Worm (Caenorhabditis elegans) whole organism, L4 larva: ENCODE data around the gene pho-9.

Experiments
- D1046.2 ChIP-seq: fragments of 200-800 bp; sonication (Bioruptor generic); IDR thresholded peaks from 2 replicates; pipeline ENCODE4 v1.3.6; 2022; ENCODE audit warnings: missing genetic modification characterization, missing compliant biosample characterization
- F10B5.3 ChIP-seq: sonication (generic microtip); optimal IDR thresholded peaks from 2 replicates; lab custom pipeline; 2016; ENCODE audit warnings: mild to moderate bottlenecking, missing genetic modification characterization, missing compliant biosample characterization
- F26F4.8 ChIP-seq: fragments of 200-800 bp; sonication (Bioruptor generic); conservative IDR thresholded peaks from 2 replicates; pipeline ENCODE4 v1.3.6; 2022; ENCODE audit warnings: missing genetic modification characterization, missing compliant biosample characterization
- T20F7.1 ChIP-seq: fragments of 200-800 bp; sonication (Bioruptor generic); optimal IDR thresholded peaks from 2 replicates; lab custom pipeline; 2018; ENCODE audit warnings: mild to moderate bottlenecking, missing genetic modification characterization, missing compliant biosample characterization
- T26A8.4 ChIP-seq: fragments of 200-800 bp; sonication (Bioruptor generic); IDR thresholded peaks from 2 replicates; pipeline ENCODE4 v1.3.6; 2022; ENCODE audit warnings: missing genetic modification characterization, missing compliant biosample characterization
- Y105C5A.15 ChIP-seq: fragments of 200-800 bp; sonication (Bioruptor generic); IDR thresholded peaks from 2 replicates; pipeline ENCODE4 v1.3.6; 2022; ENCODE audit warnings: missing genetic modification characterization, missing compliant biosample characterization
- ZK337.2 ChIP-seq: fragments of 200-800 bp; sonication (Bioruptor generic); IDR thresholded peaks from 2 replicates; pipeline ENCODE4 v1.3.6; 2022; ENCODE audit warnings: missing genetic modification reagents, missing genetic modification characterization, missing compliant biosample characterization
- arid-1 ChIP-seq: fragments of 200-800 bp; sonication (Bioruptor generic); conservative IDR thresholded peaks from 2 replicates; pipeline ENCODE4 v1.3.6; 2022; ENCODE audit warnings: missing genetic modification reagents, missing genetic modification characterization, missing compliant biosample characterization
- attf-4 ChIP-seq: sonication (generic microtip); optimal IDR thresholded peaks from 3 replicates; lab custom pipeline; 2017; ENCODE audit warnings: missing biosample characterization, missing genetic modification characterization
- ceh-20 ChIP-seq: fragments of 200-800 bp; sonication (Bioruptor generic); IDR thresholded peaks from 2 replicates; pipeline ENCODE4 v1.3.6; 2022; ENCODE audit warnings: missing genetic modification reagents, missing genetic modification characterization, missing compliant biosample characterization
- daf-16 ChIP-seq, 3 experiments: sonication (generic microtip); optimal IDR thresholded peaks; 2 replicates each; lab custom pipeline; 2016 to 2017; ENCODE audit warnings: missing genetic modification characterization in 3 of 3, missing genetic modification reagents in 3 of 3, mild to moderate bottlenecking in 2 of 3, missing compliant biosample characterization in 2 of 3, missing biosample characterization in 1 of 3, moderate library complexity in 1 of 3
- daf-19 ChIP-seq: fragments of 200-800 bp; sonication (Bioruptor generic); conservative IDR thresholded peaks from 2 replicates; pipeline ENCODE4 v1.3.6; 2022; ENCODE audit warnings: missing genetic modification characterization, missing compliant biosample characterization
- daf-8 ChIP-seq: fragments of 200-800 bp; sonication (Bioruptor generic); IDR thresholded peaks from 2 replicates; pipeline ENCODE4 v1.3.6; 2022; ENCODE audit warnings: missing genetic modification characterization, missing compliant biosample characterization
- dmd-6 ChIP-seq: fragments of 200-800 bp; sonication (Bioruptor generic); IDR thresholded peaks from 2 replicates; pipeline ENCODE4 v1.3.6; 2022; ENCODE audit warnings: missing genetic modification reagents, missing genetic modification characterization, missing compliant biosample characterization
- dmd-8 ChIP-seq: fragments of 200-800 bp; sonication (Bioruptor generic); IDR thresholded peaks from 2 replicates; pipeline ENCODE4 v1.3.6; 2022; ENCODE audit warnings: missing genetic modification characterization, missing compliant biosample characterization
- dmd-9 ChIP-seq: fragments of 200-800 bp; sonication (Bioruptor generic); IDR thresholded peaks from 2 replicates; pipeline ENCODE4 v1.3.6; 2022; ENCODE audit warnings: missing genetic modification reagents, missing genetic modification characterization, missing compliant biosample characterization
- dpl-1 ChIP-seq: fragments of 150-350 bp; optimal IDR thresholded peaks from 2 replicates; lab custom pipeline; 2014; ENCODE audit warnings: missing biosample characterization, missing genetic modification reagents, missing genetic modification characterization
- dve-1 ChIP-seq: sonication (generic microtip); optimal IDR thresholded peaks from 2 replicates; lab custom pipeline; 2017; ENCODE audit warnings: antibody characterized with exemption, mild to moderate bottlenecking, missing genetic modification characterization, missing compliant biosample characterization; ENCODE audit not compliant: insufficient read depth
- egl-43 ChIP-seq: fragments of 200-800 bp; sonication (Bioruptor generic); IDR thresholded peaks from 2 replicates; pipeline ENCODE4 v1.3.6; 2022; ENCODE audit warnings: missing genetic modification reagents, missing genetic modification characterization, missing compliant biosample characterization
- gei-8 ChIP-seq: fragments of 200-800 bp; sonication (Bioruptor generic); optimal IDR thresholded peaks from 2 replicates; lab custom pipeline; 2018; ENCODE audit warnings: mild to moderate bottlenecking, missing genetic modification characterization, missing compliant biosample characterization
- hlh-11 ChIP-seq: fragments of 200-800 bp; sonication (Bioruptor generic); optimal IDR thresholded peaks from 2 replicates; lab custom pipeline; 2018; ENCODE audit warnings: mild to moderate bottlenecking, missing genetic modification characterization, missing compliant biosample characterization
- hmg-1.1 ChIP-seq: fragments of 200-800 bp; sonication (Bioruptor generic); IDR thresholded peaks from 2 replicates; pipeline ENCODE4 v1.3.6; 2022; ENCODE audit warnings: missing genetic modification reagents, missing genetic modification characterization, missing compliant biosample characterization
- lim-7 ChIP-seq: fragments of 200-800 bp; sonication (Bioruptor generic); IDR thresholded peaks from 2 replicates; pipeline ENCODE4 v1.3.6; 2022; ENCODE audit warnings: missing genetic modification characterization, missing compliant biosample characterization
- lin-1 ChIP-seq: fragments of 200-800 bp; sonication (Bioruptor generic); IDR thresholded peaks from 2 replicates; pipeline ENCODE4 v1.3.6; 2022; ENCODE audit warnings: missing genetic modification reagents, missing genetic modification characterization, missing compliant biosample characterization
- lin-29 ChIP-seq: fragments of 200-800 bp; sonication (Bioruptor generic); IDR thresholded peaks from 2 replicates; pipeline ENCODE4 v1.3.6; 2022; ENCODE audit warnings: missing genetic modification reagents, missing genetic modification characterization, missing compliant biosample characterization
- lin-39 ChIP-seq: fragments of 150-350 bp; optimal IDR thresholded peaks from 2 replicates; lab custom pipeline; 2014; ENCODE audit warnings: missing biosample characterization, missing genetic modification reagents, missing genetic modification characterization
- lir-3 ChIP-seq: sonication (generic microtip); optimal IDR thresholded peaks from 2 replicates; lab custom pipeline; 2016; ENCODE audit warnings: mild to moderate bottlenecking, missing genetic modification characterization, missing compliant biosample characterization
- madf-5 ChIP-seq, 2 experiments: fragments of 200-800 bp; sonication (Bioruptor generic); IDR thresholded peaks; 2 replicates each; pipeline ENCODE4 v1.3.6; 2022; ENCODE audit warnings: missing compliant biosample characterization in 2 of 2, missing genetic modification characterization in 2 of 2
- madf-9 ChIP-seq: fragments of 200-800 bp; sonication (Bioruptor generic); conservative IDR thresholded peaks from 2 replicates; pipeline ENCODE4 v1.3.6; 2022; ENCODE audit warnings: missing genetic modification reagents, missing genetic modification characterization, missing compliant biosample characterization
- mdl-1 ChIP-seq, 2 experiments: fragments of 150-350 bp in 1 of 2; sonication (generic microtip) in 1 of 2; optimal IDR thresholded peaks; 2 replicates each; lab custom pipeline; 2014 to 2017; ENCODE audit warnings: missing biosample characterization in 2 of 2, missing genetic modification characterization in 2 of 2
- mxl-3 ChIP-seq: fragments of 200-800 bp; sonication (Bioruptor generic); optimal IDR thresholded peaks from 2 replicates; lab custom pipeline; 2018; ENCODE audit warnings: mild to moderate bottlenecking, missing genetic modification characterization, missing compliant biosample characterization
- nhr-111 ChIP-seq: fragments of 200-800 bp; sonication (Bioruptor generic); optimal IDR thresholded peaks from 2 replicates; lab custom pipeline; 2018; ENCODE audit warnings: mild to moderate bottlenecking, missing genetic modification characterization, missing compliant biosample characterization
- nhr-41 ChIP-seq: fragments of 200-800 bp; sonication (Bioruptor generic); IDR thresholded peaks from 2 replicates; pipeline ENCODE4 v1.3.6; 2022; ENCODE audit warnings: missing genetic modification reagents, missing genetic modification characterization, missing compliant biosample characterization
- nhr-48 ChIP-seq: sonication (generic microtip); optimal IDR thresholded peaks from 2 replicates; lab custom pipeline; 2016; ENCODE audit warnings: mild to moderate bottlenecking, missing genetic modification characterization, missing compliant biosample characterization
- nhr-6 ChIP-seq: fragments of 150-350 bp; optimal IDR thresholded peaks from 2 replicates; lab custom pipeline; 2014; ENCODE audit warnings: missing biosample characterization, missing genetic modification characterization
- nhr-76 ChIP-seq: fragments of 150-350 bp; optimal IDR thresholded peaks from 2 replicates; lab custom pipeline; 2014; ENCODE audit warnings: missing biosample characterization, missing genetic modification characterization
- nhr-77 ChIP-seq: fragments of 150-350 bp; optimal IDR thresholded peaks from 2 replicates; lab custom pipeline; 2014; ENCODE audit warnings: missing biosample characterization, missing genetic modification characterization
- pha-4 ChIP-seq, 2 experiments: fragments of 150-350 bp in 1 of 2; fragments of 200-800 bp in 1 of 2; sonication (Bioruptor generic) in 1 of 2; IDR thresholded peaks in 1 of 2; optimal IDR thresholded peaks in 1 of 2; 2 replicates each; pipeline versions ENCODE4 v1.3.6 to Lab custom; 2014 to 2022; ENCODE audit warnings: missing genetic modification characterization in 2 of 2, missing genetic modification reagents in 2 of 2, missing biosample characterization in 1 of 2, missing compliant biosample characterization in 1 of 2
- sdz-12 ChIP-seq: fragments of 200-800 bp; sonication (Bioruptor generic); optimal IDR thresholded peaks from 2 replicates; lab custom pipeline; 2018; ENCODE audit warnings: mild to moderate bottlenecking, missing genetic modification characterization, missing compliant biosample characterization
- snpc-1.2 ChIP-seq: fragments of 200-800 bp; sonication (Bioruptor generic); IDR thresholded peaks from 2 replicates; pipeline ENCODE4 v1.3.6; 2022; ENCODE audit warnings: missing genetic modification reagents, missing genetic modification characterization, missing compliant biosample characterization
- snpc-4 ChIP-seq: fragments of 150-350 bp; optimal IDR thresholded peaks from 2 replicates; lab custom pipeline; 2014; ENCODE audit warnings: missing biosample characterization, missing genetic modification characterization
- spr-1 ChIP-seq: sonication (generic microtip); optimal IDR thresholded peaks from 2 replicates; lab custom pipeline; 2016; ENCODE audit warnings: mild to moderate bottlenecking, missing genetic modification characterization, missing compliant biosample characterization
- tag-97 ChIP-seq: fragments of 200-800 bp; sonication (Bioruptor generic); IDR thresholded peaks from 2 replicates; pipeline ENCODE4 v1.3.6; 2022; ENCODE audit warnings: missing genetic modification characterization, missing compliant biosample characterization
- tra-1 ChIP-seq: fragments of 200-800 bp; sonication (Bioruptor generic); IDR thresholded peaks from 2 replicates; pipeline ENCODE4 v1.3.6; 2022; ENCODE audit warnings: missing genetic modification reagents, missing genetic modification characterization, missing compliant biosample characterization
- unc-62 ChIP-seq, 3 experiments: fragments of 150-350 bp in 1 of 3; sonication (generic microtip); optimal IDR thresholded peaks in 2 of 3; peaks in 1 of 3; 1 replicate in 1 of 3; 2 replicates in 2 of 3; lab custom pipeline; 2014 to 2017; ENCODE audit warnings: missing biosample characterization in 3 of 3, missing genetic modification characterization in 3 of 3, missing genetic modification reagents in 3 of 3, missing genotype in 1 of 3
- zag-1 ChIP-seq: fragments of 150-350 bp; optimal IDR thresholded peaks from 2 replicates; lab custom pipeline; 2014; ENCODE audit warnings: missing biosample characterization, missing genetic modification characterization
- zfp-2 ChIP-seq: sonication (generic microtip); optimal IDR thresholded peaks from 2 replicates; lab custom pipeline; 2016; ENCODE audit warnings: mild to moderate bottlenecking, missing genetic modification characterization, missing compliant biosample characterization
- zfp-3 ChIP-seq: fragments of 200-800 bp; sonication (Bioruptor generic); conservative IDR thresholded peaks from 2 replicates; pipeline ENCODE4 v1.3.6; 2022; ENCODE audit warnings: missing genetic modification reagents, missing genetic modification characterization, missing compliant biosample characterization
- zip-2 ChIP-seq: fragments of 150-350 bp; optimal IDR thresholded peaks from 2 replicates; lab custom pipeline; 2014; ENCODE audit warnings: missing biosample characterization, missing genetic modification characterization
- ztf-11 ChIP-seq: fragments of 150-350 bp; optimal IDR thresholded peaks from 2 replicates; lab custom pipeline; 2014; ENCODE audit warnings: missing biosample characterization, missing genetic modification characterization

Gene pho-9

DNA sequence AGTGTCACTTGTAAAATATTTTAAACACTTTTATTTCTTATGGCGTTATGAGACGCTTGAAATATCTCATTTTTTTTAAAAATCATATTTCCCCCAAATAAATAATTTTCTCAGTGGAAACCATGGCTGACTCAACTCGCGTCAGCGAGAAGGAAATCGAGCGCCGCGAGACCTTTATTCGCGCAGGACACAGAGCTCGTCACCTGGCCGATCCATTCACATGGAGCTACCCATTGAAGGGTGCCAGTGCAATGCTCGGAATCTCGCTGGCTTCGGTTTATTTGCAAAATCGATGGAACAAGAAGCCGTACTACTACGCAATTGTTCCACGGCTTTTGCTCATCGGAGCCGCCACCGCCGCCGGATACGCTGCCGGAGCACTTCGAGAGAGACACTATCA, 26.1 kb upstream of the pho-9 start, which contains the start of gene nduc-2 (continued):
- no peak for TF ChIP-seq hlh-11 (tag; lab: Kevin White, UChicago)
- no peak for TF ChIP-seq egl-43
- TF ChIP-seq T20F7.1 (GFP tag; lab: Kevin White, UChicago): no peak
- TF ChIP-seq D1046.2 (GFP tag; lab: Robert Waterston, UW): 0 out of 2 replicates have a peak, but pooled peaks have one; percentile 19
- no peak for TF ChIP-seq lin-39 (tag; lab: Kevin White, UChicago)
- no peak for TF ChIP-seq ZK337.2 (GFP tag; lab: Robert Waterston, UW)
- TF ChIP-seq tra-1 (GFP tag; lab: Robert Waterston, UW): no peak
- TF ChIP-seq tag-97 (GFP tag; lab: Robert Waterston, UW): no peak
- no peak for TF ChIP-seq arid-1 (GFP tag; lab: Robert Waterston, UW)
- TF ChIP-seq lin-29 (GFP tag; lab: Robert Waterston, UW): 0 out of 2 replicates have a peak, but pooled peaks have one; percentile 13
- no peak for TF ChIP-seq daf-8 (GFP tag; lab: Robert Waterston, UW)
- no peak for TF ChIP-seq zip-2 (tag; lab: Kevin White, UChicago)
- no peak for TF ChIP-seq nhr-41
- TF ChIP-seq dve-1 (tag; lab: Kevin White, UChicago): no peak
- TF ChIP-seq madf-5 (GFP tag; IDR thresholded peaks at IDR 0.05; lab: Robert Waterston, UW): no peak
- no peak for TF ChIP-seq zfp-2 (tag; lab: Kevin White, UChicago)
- no peak for TF ChIP-seq zag-1
- no peak for TF ChIP-seq spr-1 (tag; lab: Kevin White, UChicago)
- TF ChIP-seq ztf-11 (tag; lab: Kevin White, UChicago): no peak
- TF ChIP-seq daf-19 (GFP tag; lab: Robert Waterston, UW): no peak
- TF ChIP-seq daf-16 (GFP tag; optimal IDR thresholded peaks at IDR 0.05; lab: Kevin White, UChicago): no peak
- TF ChIP-seq daf-16 (tag; optimal IDR thresholded peaks at IDR 0.05; lab: Kevin White, UChicago): no peak
- no peak for TF ChIP-seq F10B5.3
- peak; percentile 44; the same call in 1 of the 2 replicates for TF ChIP-seq T26A8.4 (GFP tag; lab: Robert Waterston, UW)
- no peak for TF ChIP-seq snpc-1.2 (GFP tag; lab: Robert Waterston, UW)
- TF ChIP-seq ceh-20 (GFP tag; lab: Robert Waterston, UW): no peak
- TF ChIP-seq madf-9 (GFP tag; lab: Robert Waterston, UW): no peak
- TF ChIP-seq dpl-1 (GFP tag; lab: Kevin White, UChicago): no peak
- peak; percentile 66; the same call in 1 of the 2 replicates for TF ChIP-seq Y105C5A.15
- peak; percentile 14 for TF ChIP-seq gei-8 (GFP tag; lab: Kevin White, UChicago)
- TF ChIP-seq mdl-1 (tag; optimal IDR thresholded peaks at IDR 0.05; lab: Kevin White, UChicago): no peak
- no peak for TF ChIP-seq nhr-76 (tag; lab: Kevin White, UChicago)
- no peak for TF ChIP-seq dmd-6
- peak; percentile 29; the same call in 1 of the 2 replicates for TF ChIP-seq zfp-3
- TF ChIP-seq lim-7 (GFP tag; lab: Robert Waterston, UW): no peak
- no peak for TF ChIP-seq nhr-6
- no peak for TF ChIP-seq dmd-8 (GFP tag; lab: Robert Waterston, UW)
- no peak for TF ChIP-seq nhr-111
- TF ChIP-seq nhr-48 (tag; lab: Kevin White, UChicago): no peak

DNA sequence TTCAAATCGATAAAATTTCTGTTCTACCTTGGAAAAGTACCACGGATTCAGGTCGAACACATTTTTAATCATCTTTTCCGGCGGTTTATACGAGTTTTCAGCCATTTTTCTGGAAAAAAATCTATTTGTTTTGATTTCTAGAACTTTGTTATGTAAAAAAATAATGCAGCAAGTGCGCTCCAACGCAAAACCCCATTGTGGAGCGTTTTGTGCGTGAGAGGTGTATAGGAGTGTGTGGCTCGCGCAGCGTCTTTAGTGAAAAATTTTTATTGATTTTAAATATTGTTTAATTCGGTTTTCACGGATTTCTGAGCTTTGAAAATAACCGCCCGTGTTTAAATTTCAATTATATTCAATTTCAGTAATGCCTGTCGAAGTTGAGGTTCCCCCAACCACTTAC, 25.2 kb upstream of the pho-9 start, which contains the start of gene Y71H2AM.20:
TSS of gene Y71H2AM.20 (minus strand) at position 109 of the 400 bp plus-strand sequence.
- peak in 1 of 2 experiments; percentile 97 for TF ChIP-seq unc-62 (GFP tag; optimal IDR thresholded peaks at IDR 0.05 in 1 of 2; lab: Kevin White, UChicago)
- TF ChIP-seq unc-62 (tag; optimal IDR thresholded peaks at IDR 0.05; lab: Kevin White, UChicago): no peak
- TF ChIP-seq lin-1 (GFP tag; lab: Robert Waterston, UW): peak; percentile 29; the same call in 1 of the 2 replicates
- no peak for TF ChIP-seq lir-3 (tag; lab: Kevin White, UChicago)
- TF ChIP-seq pha-4 (GFP tag; IDR thresholded peaks at IDR 0.05; lab: Robert Waterston, UW): peak; percentile 77; the same call in 1 of the 2 replicates
- TF ChIP-seq pha-4 (tag; optimal IDR thresholded peaks at IDR 0.05; lab: Kevin White, UChicago): peak; percentile 98
- no peak for TF ChIP-seq sdz-12 (GFP tag; lab: Kevin White, UChicago)
- TF ChIP-seq dmd-9 (GFP tag; lab: Robert Waterston, UW): peak; percentile 66; the same call in 1 of the 2 replicates
- peak; percentile 83 for TF ChIP-seq zfp-3
- TF ChIP-seq mdl-1 (tag; optimal IDR thresholded peaks at IDR 0.05; lab: Kevin White, UChicago): peak in 1 of 2 experiments; percentile 79
- TF ChIP-seq snpc-1.2 (GFP tag; lab: Robert Waterston, UW): no peak
- TF ChIP-seq F26F4.8 (GFP tag; lab: Robert Waterston, UW): no peak
- peak; percentile 94 for TF ChIP-seq hmg-1.1 (GFP tag; lab: Robert Waterston, UW)
- no peak for TF ChIP-seq attf-4 (tag; lab: Kevin White, UChicago)
- peak; percentile 44 for TF ChIP-seq snpc-4 (tag; lab: Kevin White, UChicago)
- peak; percentile 69 for TF ChIP-seq mxl-3 (GFP tag; lab: Kevin White, UChicago)
- no peak for TF ChIP-seq Y105C5A.15
- peak; percentile 98 for TF ChIP-seq nhr-77 (tag; lab: Kevin White, UChicago)
